Worm (Caenorhabditis elegans): ENCODE measurements around the gene memo-1.

The memo-1 gene

ce11 chrV:7857931-7858330 is 11.0 kb upstream of the memo-1 start, which contains the start of gene C37C3.1 (continued):
- TF ChIP-seq lsy-2 (tag; optimal IDR thresholded peaks at IDR 0.05), result no peak
- no peak for TF ChIP-seq unc-39 (tag; optimal IDR thresholded peaks at IDR 0.05)
- TF ChIP-seq skn-1 (tag; optimal IDR thresholded peaks at IDR 0.05), result no peak
- no peak for TF ChIP-seq nhr-23 (tag; optimal IDR thresholded peaks at IDR 0.05)
- no peak for TF ChIP-seq mdl-1 (tag; optimal IDR thresholded peaks at IDR 0.05)

ce11 chrV:7856641-7857040 is 9.7 kb upstream of the memo-1 start:
- TF ChIP-seq ztf-11 (tag; optimal IDR thresholded peaks at IDR 0.05) (no peak), nhr-12 (tag; optimal IDR thresholded peaks at IDR 0.05) (no peak), sem-4 (tag; optimal IDR thresholded peaks at IDR 0.05) (no peak), lin-13 (GFP tag; optimal IDR thresholded peaks at IDR 0.05) (no peak), nhr-129 (tag; optimal IDR thresholded peaks at IDR 0.05) (no peak), nhr-11 (tag; optimal IDR thresholded peaks at IDR 0.05) (no peak), unc-55 (GFP tag; optimal IDR thresholded peaks at IDR 0.05) (no peak), nhr-237 (tag; optimal IDR thresholded peaks at IDR 0.05) (no peak), egl-27 (tag; optimal IDR thresholded peaks at IDR 0.05) (no peak), mdl-1 (tag; optimal IDR thresholded peaks at IDR 0.05) (no peak), nhr-21 (tag; optimal IDR thresholded peaks at IDR 0.05) (no peak), aly-2 (tag; optimal IDR thresholded peaks at IDR 0.05) (no peak), gmeb-1 (tag; optimal IDR thresholded peaks at IDR 0.05) (no peak), nhr-23 (tag; optimal IDR thresholded peaks at IDR 0.05) (no peak), lin-39 (tag; optimal IDR thresholded peaks at IDR 0.05) (no peak), R02D3.7 (tag; optimal IDR thresholded peaks at IDR 0.05) (no peak), ama-1 (optimal IDR thresholded peaks at IDR 0.05) (no peak), Y55F3AM.14 (GFP tag; optimal IDR thresholded peaks at IDR 0.05) (no peak), nhr-25 (tag; optimal IDR thresholded peaks at IDR 0.05) (no peak)

ce11 chrV:7855382-7855994 is 8.5 kb upstream of the memo-1 start, which contains the start of gene C37C3.2:
C37C3.2 (plus strand) TSS chrV:7855944.
- no peak for TF ChIP-seq nhr-77 (tag; optimal IDR thresholded peaks at IDR 0.05)
- no peak for TF ChIP-seq gmeb-1 (tag; optimal IDR thresholded peaks at IDR 0.05)
- TF ChIP-seq blmp-1 (tag; optimal IDR thresholded peaks at IDR 0.05; ENCODE audit: insufficient read depth), result no peak
- TF ChIP-seq ama-1 (optimal IDR thresholded peaks at IDR 0.05), result peak; percentile 5
- TF ChIP-seq Y55F3AM.14 (GFP tag; optimal IDR thresholded peaks at IDR 0.05), result peak; percentile 37
- TF ChIP-seq ztf-11 (tag; optimal IDR thresholded peaks at IDR 0.05), result no peak

ce11 chrV:7854603-7855002 is 7.6 kb upstream of the memo-1 start, which contains the start of the genes C37C3.9 and C37C3.18:
C37C3.9 (minus strand) TSS chrV:7854700.
C37C3.18 (plus strand) TSS chrV:7854993.
- TF ChIP-seq blmp-1 (tag; optimal IDR thresholded peaks at IDR 0.05; ENCODE audit: insufficient read depth) (peak; percentile 65), F13H6.1 (tag; optimal IDR thresholded peaks at IDR 0.05) (peak; percentile 79), lin-11 (tag; optimal IDR thresholded peaks at IDR 0.05) (peak; percentile 95), C34F6.9 (tag; optimal IDR thresholded peaks at IDR 0.05) (peak; percentile 86), mdl-1 (tag; optimal IDR thresholded peaks at IDR 0.05) (peak in 1 of 2 experiments; percentile 58), nhr-129 (tag; optimal IDR thresholded peaks at IDR 0.05) (peak; percentile 92), sma-3 (GFP tag; optimal IDR thresholded peaks at IDR 0.05) (peak; percentile 63), crh-2 (tag; optimal IDR thresholded peaks at IDR 0.05) (peak; percentile 99), elt-1 (tag; optimal IDR thresholded peaks at IDR 0.05) (no peak), ama-1 (optimal IDR thresholded peaks at IDR 0.05) (peak; percentile 29), fos-1 (tag; optimal IDR thresholded peaks at IDR 0.05) (peak; percentile 85), peb-1 (tag; optimal IDR thresholded peaks at IDR 0.05) (no peak), gmeb-1 (tag; optimal IDR thresholded peaks at IDR 0.05) (peak; percentile 74), lsy-2 (tag; optimal IDR thresholded peaks at IDR 0.05) (peak; percentile 0 to 83), mbf-1 (tag; optimal IDR thresholded peaks at IDR 0.05) (no peak), ztf-4 (tag; optimal IDR thresholded peaks at IDR 0.05) (peak; percentile 31), sem-4 (tag; optimal IDR thresholded peaks at IDR 0.05) (peak; percentile 45), unc-55 (GFP tag; optimal IDR thresholded peaks at IDR 0.05) (peak; percentile 81), sma-9 (GFP tag; optimal IDR thresholded peaks at IDR 0.05) (peak; percentile 90), sma-9 (tag; optimal IDR thresholded peaks at IDR 0.05) (no peak), Y55F3AM.14 (GFP tag; optimal IDR thresholded peaks at IDR 0.05) (no peak), ceh-82 (tag; optimal IDR thresholded peaks at IDR 0.05) (no peak), lin-13 (GFP tag; optimal IDR thresholded peaks at IDR 0.05) (peak; percentile 66), alr-1 (tag; optimal IDR thresholded peaks at IDR 0.05) (no peak), egl-27 (tag; optimal IDR thresholded peaks at IDR 0.05) (peak; percentile 71), nhr-21 (tag; optimal IDR thresholded peaks at IDR 0.05) (peak; percentile 79), nhr-6 (tag; optimal IDR thresholded peaks at IDR 0.05) (peak; percentile 56), skn-1 (tag; optimal IDR thresholded peaks at IDR 0.05) (peak; percentile 80), nhr-25 (tag; optimal IDR thresholded peaks at IDR 0.05) (peak; percentile 59), snpc-4 (tag; optimal IDR thresholded peaks at IDR 0.05) (peak; percentile 88)

Measured in whole organism, L2 larva.